Worm (Caenorhabditis elegans): ENCODE results near the gene F13B12.7.

DNA sequence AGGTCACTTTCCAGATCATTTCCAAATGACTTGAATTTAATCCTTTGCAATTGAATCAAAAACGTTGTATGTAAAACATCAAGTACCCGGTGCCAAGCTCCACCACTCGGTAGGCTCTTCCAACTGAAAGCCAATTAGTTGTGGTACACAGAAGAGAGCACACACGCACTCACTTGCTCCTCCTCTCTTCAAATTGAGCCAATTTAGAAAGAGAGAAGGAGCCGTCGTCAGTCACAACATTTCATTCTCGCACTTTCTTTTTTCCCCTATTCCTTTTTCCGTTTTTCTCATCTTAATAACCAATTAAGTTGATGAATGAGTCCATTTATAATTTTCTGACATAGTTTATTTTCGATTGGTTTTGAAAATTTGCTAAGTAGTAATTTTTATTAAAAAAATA lies 45.4 kb upstream of the F13B12.7 start:
- TF ChIP-seq nhr-237 (tag; optimal IDR thresholded peaks at IDR 0.05), result no peak
- TF ChIP-seq unc-62 (GFP tag; optimal IDR thresholded peaks at IDR 0.05 in 1 of 2), result no peak
- no peak for TF ChIP-seq unc-62 (tag; optimal IDR thresholded peaks at IDR 0.05)
- TF ChIP-seq nhr-6 (tag; optimal IDR thresholded peaks at IDR 0.05), result no peak
- TF ChIP-seq ces-1 (GFP tag; optimal IDR thresholded peaks at IDR 0.05), result peak; percentile 28
- TF ChIP-seq lin-1 (GFP tag; IDR thresholded peaks at IDR 0.05), result no peak
- TF ChIP-seq dve-1 (tag; optimal IDR thresholded peaks at IDR 0.05; ENCODE audit: insufficient read depth), result no peak
- no peak for TF ChIP-seq nhr-10 (tag; optimal IDR thresholded peaks at IDR 0.05)
- TF ChIP-seq unc-130 (GFP tag; optimal IDR thresholded peaks at IDR 0.05), result no peak
- no peak for TF ChIP-seq lsy-2 (tag; optimal IDR thresholded peaks at IDR 0.05)
- no peak for TF ChIP-seq nhr-77 (tag; optimal IDR thresholded peaks at IDR 0.05)
- TF ChIP-seq unc-39 (tag; optimal IDR thresholded peaks at IDR 0.05), result no peak

Measured in whole organism, L4 larva.